Fruit fly (Drosophila melanogaster) whole organism, embryonic: ENCODE measurements around the gene inaE.

ENCODE experiments used
- Abd-B ChIP-seq: fragments of 200-800 bp; sonication (Bioruptor generic); optimal IDR thresholded peaks from 2 replicates; lab custom pipeline; 2018; ENCODE audit warnings: missing biosample characterization, mild to moderate bottlenecking, missing genetic modification characterization, moderate library complexity
- Bgb ChIP-seq: fragments of 200-800 bp; sonication (Bioruptor generic); IDR thresholded peaks from 2 replicates; pipeline ENCODE4 v1.3.6; 2022; ENCODE audit warnings: missing biosample characterization, missing genetic modification characterization; ENCODE audit not compliant: partially characterized antibody
- CG10321 ChIP-seq: fragments of 200-800 bp; sonication (Bioruptor generic); IDR thresholded peaks from 2 replicates; pipeline ENCODE4 v1.3.6; 2022; ENCODE audit warnings: missing biosample characterization, missing genetic modification characterization
- CG11696 ChIP-seq: fragments of 200-800 bp; sonication (Bioruptor generic); IDR thresholded peaks from 2 replicates; pipeline ENCODE4 v1.3.6; 2022; ENCODE audit warnings: missing biosample characterization, missing genetic modification characterization
- CG14050 ChIP-seq: fragments of 200-800 bp; sonication (Bioruptor generic); IDR thresholded peaks from 3 replicates; pipeline ENCODE4 v1.3.6; 2022; ENCODE audit warnings: missing biosample characterization, missing genetic modification characterization
- CG14710 ChIP-seq: fragments of 200-800 bp; sonication (Bioruptor generic); optimal IDR thresholded peaks from 3 replicates; lab custom pipeline; 2019; ENCODE audit warnings: missing biosample characterization, mild to moderate bottlenecking, missing genetic modification characterization, moderate library complexity
- CG15514 ChIP-seq: fragments of 200-800 bp; sonication (Bioruptor generic); optimal IDR thresholded peaks from 3 replicates; lab custom pipeline; 2017; ENCODE audit warnings: missing biosample characterization, missing genetic modification characterization, mild to moderate bottlenecking, moderate library complexity, missing genetic modification reagents
- CG16815 ChIP-seq: fragments of 200-800 bp; sonication (Bioruptor generic); optimal IDR thresholded peaks from 3 replicates; lab custom pipeline; 2017; ENCODE audit warnings: missing biosample characterization, mild to moderate bottlenecking, missing genetic modification characterization
- CG18011 ChIP-seq: fragments of 200-800 bp; sonication (Bioruptor generic); optimal IDR thresholded peaks from 2 replicates; lab custom pipeline; 2017; ENCODE audit warnings: missing biosample characterization, missing genetic modification characterization, mild to moderate bottlenecking, moderate library complexity, missing genotype
- CG2116 ChIP-seq: fragments of 200-800 bp; sonication (Bioruptor generic); optimal IDR thresholded peaks from 3 replicates; lab custom pipeline; 2018; ENCODE audit warnings: missing biosample characterization, mild to moderate bottlenecking, missing genetic modification characterization
- CG2712 ChIP-seq: fragments of 200-800 bp; optimal IDR thresholded peaks from 3 replicates; lab custom pipeline; 2019; ENCODE audit warnings: missing biosample characterization, mild to moderate bottlenecking, missing genetic modification characterization, moderate library complexity
- CG30431 ChIP-seq: fragments of 200-800 bp; sonication (Bioruptor generic); optimal IDR thresholded peaks from 2 replicates; lab custom pipeline; 2017; ENCODE audit warnings: missing biosample characterization, missing genetic modification characterization
- CG32767 ChIP-seq: fragments of 200-800 bp; sonication (Bioruptor generic); IDR thresholded peaks from 2 replicates; pipeline ENCODE4 v1.3.6; 2022; ENCODE audit warnings: missing biosample characterization, missing genetic modification characterization
- CG3281 ChIP-seq: fragments of 200-800 bp; sonication (Bioruptor generic); optimal IDR thresholded peaks from 3 replicates; lab custom pipeline; 2017; ENCODE audit warnings: missing biosample characterization, mild to moderate bottlenecking, missing genetic modification characterization
- CG4707 ChIP-seq: fragments of 200-800 bp; sonication (Bioruptor generic); optimal IDR thresholded peaks from 2 replicates; lab custom pipeline; 2018; ENCODE audit warnings: missing biosample characterization, mild to moderate bottlenecking, missing genetic modification characterization, moderate library complexity
- CG5953 ChIP-seq: fragments of 200-800 bp; sonication (Bioruptor generic); IDR thresholded peaks from 2 replicates; pipeline ENCODE4 v1.3.6; 2022; ENCODE audit warnings: missing biosample characterization, missing genetic modification characterization
- CG6254 ChIP-seq: fragments of 200-800 bp; sonication (Bioruptor generic); optimal IDR thresholded peaks from 3 replicates; lab custom pipeline; 2017; ENCODE audit warnings: mild to moderate bottlenecking, missing biosample characterization, missing genetic modification reagents, missing genetic modification characterization
- CG6272 ChIP-seq: fragments of 200-800 bp; sonication (Bioruptor generic); IDR thresholded peaks from 2 replicates; pipeline ENCODE4 v1.3.6; 2022; ENCODE audit warnings: missing biosample characterization, missing genetic modification characterization
- CG7357 ChIP-seq: fragments of 200-800 bp; sonication (Bioruptor generic); IDR thresholded peaks from 3 replicates; pipeline ENCODE4 v1.3.6; 2022; ENCODE audit warnings: missing biosample characterization, missing genetic modification characterization
- CG7556 ChIP-seq: fragments of 200-800 bp; sonication (Bioruptor generic); optimal IDR thresholded peaks from 2 replicates; lab custom pipeline; 2017; ENCODE audit warnings: missing biosample characterization, mild to moderate bottlenecking, missing genetic modification characterization
- CG7745 ChIP-seq: fragments of 200-800 bp; sonication (Bioruptor generic); optimal IDR thresholded peaks from 2 replicates; lab custom pipeline; 2018; ENCODE audit warnings: missing biosample characterization, mild to moderate bottlenecking, missing genetic modification characterization, moderate library complexity
- CG8089 ChIP-seq: fragments of 200-800 bp; sonication (Bioruptor generic); optimal IDR thresholded peaks from 3 replicates; lab custom pipeline; 2016; ENCODE audit warnings: missing biosample characterization, missing genetic modification characterization
- CG9817 ChIP-seq: fragments of 200-800 bp; sonication (Bioruptor generic); optimal IDR thresholded peaks from 2 replicates; lab custom pipeline; 2018; ENCODE audit warnings: missing biosample characterization, mild to moderate bottlenecking, missing genetic modification characterization, moderate library complexity
- CHES-1-like ChIP-seq: fragments of 200-800 bp; sonication (Bioruptor generic); optimal IDR thresholded peaks from 2 replicates; lab custom pipeline; 2016; ENCODE audit warnings: missing biosample characterization, missing genetic modification characterization
- Ets97D ChIP-seq: fragments of 200-800 bp; sonication (Bioruptor generic); optimal IDR thresholded peaks from 3 replicates; lab custom pipeline; 2016; ENCODE audit warnings: missing biosample characterization, missing genetic modification characterization
- Fer2 ChIP-seq: fragments of 200-800 bp; sonication (Bioruptor generic); optimal IDR thresholded peaks from 2 replicates; lab custom pipeline; 2018; ENCODE audit warnings: missing biosample characterization, mild to moderate bottlenecking, missing genetic modification characterization, moderate library complexity
- Gsc ChIP-seq: fragments of 200-800 bp; sonication (Bioruptor generic); IDR thresholded peaks from 2 replicates; pipeline ENCODE4 v1.3.6; 2022; ENCODE audit warnings: missing biosample characterization, missing genetic modification characterization
- Hand ChIP-seq: fragments of 200-800 bp; sonication (Bioruptor generic); optimal IDR thresholded peaks from 2 replicates; lab custom pipeline; 2017; ENCODE audit warnings: mild to moderate bottlenecking, missing biosample characterization, missing genetic modification reagents, missing genetic modification characterization
- Hmr ChIP-seq: fragments of 200-800 bp; sonication (Bioruptor generic); optimal IDR thresholded peaks from 3 replicates; lab custom pipeline; 2017; ENCODE audit warnings: mild to moderate bottlenecking, missing biosample characterization, missing genetic modification reagents, missing genetic modification characterization
- Hmx ChIP-seq: fragments of 200-800 bp; sonication (Bioruptor generic); optimal IDR thresholded peaks from 2 replicates; lab custom pipeline; 2016; ENCODE audit warnings: missing biosample characterization, missing genetic modification characterization
- Hr39 ChIP-seq: fragments of >200 bp; optimal IDR thresholded peaks from 2 replicates; lab custom pipeline; 2017
- NC2α ChIP-seq: fragments of 200-800 bp; sonication (Bioruptor generic); optimal IDR thresholded peaks from 2 replicates; lab custom pipeline; 2016; ENCODE audit warnings: missing biosample characterization, missing genetic modification characterization
- Sox102F ChIP-seq: fragments of 200-800 bp; sonication (Bioruptor generic); optimal IDR thresholded peaks from 2 replicates; lab custom pipeline; 2018; ENCODE audit warnings: missing biosample characterization, mild to moderate bottlenecking, missing genetic modification characterization, moderate library complexity
- Stat92E ChIP-seq, 3 experiments: fragments of >200 bp in 2 of 3; fragments of 200-800 bp in 1 of 3; sonication (Bioruptor generic) in 1 of 3; optimal IDR thresholded peaks; 2 replicates each; lab custom pipeline; 2017 to 2019; ENCODE audit warnings: missing biosample characterization in 3 of 3, missing genetic modification characterization in 3 of 3, mild to moderate bottlenecking in 1 of 3, moderate library complexity in 1 of 3
- amos ChIP-seq: fragments of 200-800 bp; sonication (Bioruptor generic); IDR thresholded peaks from 2 replicates; pipeline ENCODE4 v1.3.6; 2022; ENCODE audit warnings: missing biosample characterization, missing genetic modification characterization; ENCODE audit not compliant: partially characterized antibody
- aop ChIP-seq: fragments of 200-800 bp; sonication (Bioruptor generic); IDR thresholded peaks from 2 replicates; pipeline ENCODE4 v1.3.6; 2022; ENCODE audit warnings: missing biosample characterization, missing genetic modification characterization
- btn ChIP-seq: fragments of 200-800 bp; sonication (Bioruptor generic); optimal IDR thresholded peaks from 2 replicates; lab custom pipeline; 2016; ENCODE audit warnings: missing biosample characterization, missing genetic modification characterization
- eve ChIP-seq, 2 experiments: fragments of >200 bp; optimal IDR thresholded peaks; 2 replicates each; lab custom pipeline; 2017; ENCODE audit warnings: missing biosample characterization in 2 of 2, missing genetic modification characterization in 2 of 2
- insv ChIP-seq, 2 experiments: fragments of 200-800 bp; sonication (Bioruptor generic); optimal IDR thresholded peaks; 3 replicates each; lab custom pipeline; 2016 to 2018; ENCODE audit warnings: missing biosample characterization in 2 of 2, missing genetic modification characterization in 2 of 2
- jumu ChIP-seq: fragments of 200-800 bp; sonication (Bioruptor generic); optimal IDR thresholded peaks from 3 replicates; lab custom pipeline; 2016; ENCODE audit warnings: missing biosample characterization, missing genetic modification characterization
- kah ChIP-seq: fragments of 200-800 bp; sonication (Bioruptor generic); optimal IDR thresholded peaks from 2 replicates; lab custom pipeline; 2018; ENCODE audit warnings: missing biosample characterization, mild to moderate bottlenecking, missing genetic modification characterization
- knrl ChIP-seq: fragments of 200-800 bp; sonication (Bioruptor generic); IDR thresholded peaks from 3 replicates; pipeline ENCODE4 v1.3.6; 2022; ENCODE audit warnings: missing biosample characterization, missing genetic modification characterization; ENCODE audit not compliant: partially characterized antibody
- odd ChIP-seq: fragments of 200-800 bp; sonication (Bioruptor generic); optimal IDR thresholded peaks from 2 replicates; lab custom pipeline; 2017; ENCODE audit warnings: missing biosample characterization, mild to moderate bottlenecking, missing genetic modification characterization
- pfk ChIP-seq: fragments of 200-800 bp; sonication (Bioruptor generic); optimal IDR thresholded peaks from 2 replicates; lab custom pipeline; 2018; ENCODE audit warnings: missing biosample characterization, mild to moderate bottlenecking, missing genetic modification characterization, moderate library complexity
- scrt ChIP-seq: fragments of 200-800 bp; sonication (Bioruptor generic); optimal IDR thresholded peaks from 2 replicates; lab custom pipeline; 2018; ENCODE audit warnings: missing biosample characterization, mild to moderate bottlenecking, missing genetic modification characterization, moderate library complexity
- sim ChIP-seq: fragments of 200-800 bp; sonication (Bioruptor generic); IDR thresholded peaks from 2 replicates; pipeline ENCODE4 v1.3.6; 2022; ENCODE audit warnings: missing biosample characterization, missing genetic modification characterization
- stwl ChIP-seq: fragments of 200-800 bp; sonication (Bioruptor generic); optimal IDR thresholded peaks from 3 replicates; lab custom pipeline; 2018; ENCODE audit warnings: missing biosample characterization, mild to moderate bottlenecking, missing genetic modification characterization, moderate library complexity
- tin ChIP-seq: fragments of 200-800 bp; sonication (Bioruptor generic); optimal IDR thresholded peaks from 3 replicates; lab custom pipeline; 2016; ENCODE audit warnings: missing biosample characterization, missing genetic modification characterization
- toy ChIP-seq: fragments of 200-800 bp; sonication (Bioruptor generic); IDR thresholded peaks from 2 replicates; pipeline ENCODE4 v1.3.6; 2022; ENCODE audit warnings: missing biosample characterization, missing genetic modification characterization
- vvl ChIP-seq: fragments of 200-800 bp; sonication (Bioruptor generic); IDR thresholded peaks from 2 replicates; pipeline ENCODE4 v1.3.6; 2022; ENCODE audit warnings: missing biosample characterization, missing genetic modification characterization
- wor ChIP-seq: fragments of 200-800 bp; sonication (Bioruptor generic); IDR thresholded peaks from 2 replicates; pipeline ENCODE4 v1.3.6; 2022; ENCODE audit warnings: missing biosample characterization, missing genetic modification characterization

The inaE gene

DNA sequence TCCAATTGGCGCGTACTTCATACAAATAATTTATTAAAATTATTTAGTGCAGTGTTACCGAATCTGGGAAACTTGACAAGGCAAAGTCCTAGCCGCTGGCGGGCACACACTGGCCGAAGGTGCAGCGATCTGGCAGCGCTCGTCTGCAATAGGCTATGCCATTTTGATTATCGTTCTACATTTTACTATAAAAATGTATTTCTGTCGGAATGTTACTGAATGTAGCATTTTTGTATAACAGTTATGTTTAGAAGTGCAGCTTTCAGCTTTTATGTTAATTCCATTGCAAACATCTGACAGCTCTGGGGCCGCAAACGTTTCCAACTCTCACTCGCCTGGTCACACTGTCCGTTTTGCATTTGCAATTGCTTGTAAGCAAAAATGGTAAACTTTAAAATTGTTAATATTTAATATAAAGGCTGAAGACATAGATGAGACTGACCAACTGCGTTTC is 38.9 kb upstream of the inaE start, which contains the start of gene Grip91 (continued):
- TF ChIP-seq CG7745: no peak
- no peak for TF ChIP-seq odd (GFP tag; lab: Kevin White, UChicago)
- no peak for TF ChIP-seq Hand (GFP tag; lab: Kevin White, UChicago)
- no peak for TF ChIP-seq CG16815 (GFP tag; lab: Kevin White, UChicago)
- no peak for TF ChIP-seq wor (GFP tag; lab: Robert Waterston, UW)
- TF ChIP-seq Stat92E (GFP tag; optimal IDR thresholded peaks at IDR 0.05; lab: Kevin White, UChicago): no peak
- no peak for TF ChIP-seq Fer2 (tag; lab: Kevin White, UChicago)
- no peak for TF ChIP-seq CG8089
- no peak for TF ChIP-seq CG7556 (GFP tag; lab: Kevin White, UChicago)
- peak; percentile 100 for TF ChIP-seq CG14710 (tag; lab: Kevin White, UChicago)
- TF ChIP-seq CG32767 (GFP tag; lab: Robert Waterston, UW): no peak
- no peak for TF ChIP-seq CG9817
- TF ChIP-seq tin (GFP tag; lab: Kevin White, UChicago): no peak
- no peak for TF ChIP-seq CG3281
- TF ChIP-seq amos: no peak; the same call in 1 of the 2 replicates
- no peak for TF ChIP-seq Hr39
- TF ChIP-seq Ets97D (GFP tag; lab: Kevin White, UChicago): peak; percentile 67
- no peak for TF ChIP-seq Abd-B (GFP tag; lab: Kevin White, UChicago)
- no peak for TF ChIP-seq CG14050 (GFP tag; lab: Robert Waterston, UW)
- no peak for TF ChIP-seq CG6272 (GFP tag; lab: Robert Waterston, UW)
- peak; percentile 31 for TF ChIP-seq Hmr (GFP tag; lab: Kevin White, UChicago)
- TF ChIP-seq CG11696 (GFP tag; lab: Robert Waterston, UW): no peak
- TF ChIP-seq NC2α (GFP tag; lab: Kevin White, UChicago): no peak
- no peak for TF ChIP-seq pfk
- no peak for TF ChIP-seq sim
- peak in 1 of 2 experiments; percentile 19 for TF ChIP-seq insv (GFP tag; optimal IDR thresholded peaks at IDR 0.05; lab: Kevin White, UChicago)
- TF ChIP-seq Bgb (GFP tag; lab: Robert Waterston, UW): no peak
- TF ChIP-seq CG30431 (GFP tag; lab: Kevin White, UChicago): no peak
- no peak for TF ChIP-seq CG10321 (GFP tag; lab: Robert Waterston, UW)
- TF ChIP-seq CG6254: no peak
- no peak for TF ChIP-seq scrt (GFP tag; lab: Kevin White, UChicago)
- TF ChIP-seq CG15514: peak; percentile 75
- no peak for TF ChIP-seq CG18011 (GFP tag; lab: Kevin White, UChicago)
- TF ChIP-seq CHES-1-like (GFP tag; lab: Kevin White, UChicago): peak; percentile 11
- TF ChIP-seq vvl (GFP tag; lab: Robert Waterston, UW): no peak
- TF ChIP-seq knrl (GFP tag; lab: Robert Waterston, UW): 0 out of 3 replicates have a peak, but pooled peaks have one; percentile 50
- TF ChIP-seq CG4707: no peak
- peak; percentile 66 for TF ChIP-seq stwl (tag; lab: Kevin White, UChicago)
- TF ChIP-seq toy (GFP tag; lab: Robert Waterston, UW): no peak
- no peak for TF ChIP-seq Sox102F (GFP tag; lab: Kevin White, UChicago)
- no peak for TF ChIP-seq CG5953 (GFP tag; lab: Robert Waterston, UW)
- TF ChIP-seq eve (GFP tag; optimal IDR thresholded peaks at IDR 0.05; lab: Kevin White, UChicago): no peak
- no peak for TF ChIP-seq CG7357 (GFP tag; lab: Robert Waterston, UW)
- TF ChIP-seq jumu: no peak
- TF ChIP-seq CG2712 (tag; lab: Kevin White, UChicago): peak; percentile 12
- TF ChIP-seq CG2116 (GFP tag; lab: Kevin White, UChicago): peak; percentile 49
- no peak for TF ChIP-seq kah (GFP tag; lab: Kevin White, UChicago)
- no peak for TF ChIP-seq Gsc
- TF ChIP-seq btn (GFP tag; lab: Kevin White, UChicago): no peak
- no peak for TF ChIP-seq Hmx (GFP tag; lab: Kevin White, UChicago)
- no peak for TF ChIP-seq aop (GFP tag; lab: Robert Waterston, UW)
